Fruit fly (Drosophila melanogaster) Kc167 (cell line): ENCODE measurements around the gene CG11698.

ENCODE experiments used
- Myc ChIP-seq: fragments of >200 bp; optimal IDR thresholded peaks from 2 replicates; lab custom pipeline; 2017; ENCODE audit warnings: missing external identifiers
- Sin3A ChIP-seq: fragments of >200 bp; optimal IDR thresholded peaks from 2 replicates; lab custom pipeline; 2018; ENCODE audit warnings: missing external identifiers
- h ChIP-seq: fragments of >200 bp; optimal IDR thresholded peaks from 3 replicates; lab custom pipeline; 2018; ENCODE audit warnings: missing external identifiers
- insv ChIP-seq: fragments of >200 bp; optimal IDR thresholded peaks from 3 replicates; lab custom pipeline; 2018; ENCODE audit warnings: missing external identifiers
- psq ChIP-seq: fragments of >200 bp; optimal IDR thresholded peaks from 2 replicates; lab custom pipeline; 2017; ENCODE audit warnings: missing external identifiers
- ttk ChIP-seq: sonication (Bioruptor generic); optimal IDR thresholded peaks from 2 replicates; lab custom pipeline; 2017; ENCODE audit warnings: missing external identifiers

Gene CG11698

DNA sequence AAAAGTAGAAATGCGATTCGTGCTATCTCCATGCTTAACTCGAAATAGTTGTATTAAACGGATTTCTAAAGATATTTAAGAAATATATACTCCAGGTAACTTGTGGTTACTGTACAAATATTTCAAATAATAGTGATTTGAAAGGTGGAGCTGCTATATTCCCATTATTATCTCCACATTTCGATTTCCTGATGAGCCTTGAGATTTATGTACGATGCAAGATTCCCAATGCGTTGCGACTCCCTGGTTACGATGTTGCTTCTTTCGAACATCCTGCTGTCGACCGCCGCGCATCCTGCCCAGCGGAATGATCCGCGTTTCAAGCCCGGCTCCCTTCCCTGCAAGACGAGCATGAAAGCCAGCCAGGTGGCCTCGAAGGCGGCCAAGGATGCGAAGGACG, at the start of gene CG11698, which contains the start of gene CG11694:
Gene CG11698 (plus strand): TSS at position 152 of the 400 bp plus-strand sequence.
Gene CG11694 (minus strand): TSS at position 101 of the 400 bp plus-strand sequence.
- TF ChIP-seq h (lab: Kevin White, UChicago) = no peak
- TF ChIP-seq insv (lab: Kevin White, UChicago) = no peak
- TF ChIP-seq psq (lab: Kevin White, UChicago) = no peak
- TF ChIP-seq ttk (lab: Kevin White, UChicago) = no peak
- TF ChIP-seq Myc = no peak
- TF ChIP-seq Sin3A (lab: Kevin White, UChicago) = no peak

dm6 chr3R:8264302-8265080, 47.5 kb upstream of the CG11698 start, which contains the start of the genes RPA1 and Mcm2:
Gene RPA1 (minus strand): TSS chr3R:8264451.
Gene Mcm2 (plus strand): TSS chr3R:8264970.
- no peak for TF ChIP-seq Myc
- TF ChIP-seq ttk (lab: Kevin White, UChicago) = no peak
- no peak for TF ChIP-seq Sin3A (lab: Kevin White, UChicago)
- no peak for TF ChIP-seq h (lab: Kevin White, UChicago)
- no peak for TF ChIP-seq psq (lab: Kevin White, UChicago)
- no peak for TF ChIP-seq insv (lab: Kevin White, UChicago)

dm6 chr3R:8269740-8270139, 42.2 kb upstream of the CG11698 start, which contains the start of gene CG9630:
Gene CG9630 (minus strand): TSS chr3R:8269896.
- TF ChIP-seq psq (lab: Kevin White, UChicago) = no peak
- no peak for TF ChIP-seq h (lab: Kevin White, UChicago)
- TF ChIP-seq insv (lab: Kevin White, UChicago) = no peak
- TF ChIP-seq Myc = no peak
- TF ChIP-seq ttk (lab: Kevin White, UChicago) = no peak
- no peak for TF ChIP-seq Sin3A (lab: Kevin White, UChicago)

DNA sequence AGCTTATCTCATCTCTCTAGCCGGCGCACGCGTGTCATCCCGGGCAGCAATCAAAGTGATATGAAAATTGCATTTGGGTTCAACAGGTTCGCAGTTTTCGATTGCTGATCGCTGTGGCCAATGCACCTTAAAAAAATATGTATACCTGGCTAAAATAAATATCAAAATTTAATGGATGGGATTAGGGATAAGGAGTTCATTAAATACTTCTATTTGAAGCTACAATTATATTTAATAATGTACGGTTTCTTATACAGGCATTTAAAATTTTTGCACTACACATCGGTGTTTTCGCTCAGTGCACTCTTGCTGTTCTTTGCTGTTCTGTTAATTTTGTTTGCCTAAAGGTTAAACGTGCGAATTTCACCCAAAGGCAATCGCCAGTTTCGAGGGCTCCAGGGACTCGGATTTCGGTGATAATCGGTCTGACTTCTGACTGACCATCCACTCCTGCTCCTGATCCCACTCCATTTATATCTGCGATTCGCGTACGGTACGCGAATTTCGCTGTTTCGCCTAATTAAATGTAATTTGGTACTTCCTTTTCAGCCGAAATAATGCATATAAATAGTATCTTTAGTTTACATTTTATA, 39.3 kb upstream of the CG11698 start:
- no peak for TF ChIP-seq psq (lab: Kevin White, UChicago)
- TF ChIP-seq Myc = no peak
- TF ChIP-seq ttk (lab: Kevin White, UChicago) = no peak
- TF ChIP-seq h (lab: Kevin White, UChicago) = no peak

- TF ChIP-seq Sin3A (lab: Kevin White, UChicago) = no peak
- TF ChIP-seq psq (lab: Kevin White, UChicago) = no peak
- no peak for TF ChIP-seq ttk (lab: Kevin White, UChicago)
- TF ChIP-seq Myc = no peak
- TF ChIP-seq h (lab: Kevin White, UChicago) = no peak
- TF ChIP-seq insv (lab: Kevin White, UChicago) = no peak
These were observed 37.0 kb upstream of the CG11698 start for dm6 chr3R:8275031-8275430.

dm6 chr3R:8277494-8278293, 34.3 kb upstream of the CG11698 start, which contains the start of gene ato:
Gene ato (plus strand): TSS chr3R:8278052.
- TF ChIP-seq ttk (lab: Kevin White, UChicago) (no peak), psq (lab: Kevin White, UChicago) (no peak), h (lab: Kevin White, UChicago) (no peak), Myc (no peak), Sin3A (lab: Kevin White, UChicago) (no peak), insv (lab: Kevin White, UChicago) (no peak)

- no peak for TF ChIP-seq psq (lab: Kevin White, UChicago)
- TF ChIP-seq Myc = no peak
- no peak for TF ChIP-seq insv (lab: Kevin White, UChicago)
- no peak for TF ChIP-seq h (lab: Kevin White, UChicago)
- no peak for TF ChIP-seq ttk (lab: Kevin White, UChicago)
- TF ChIP-seq Sin3A (lab: Kevin White, UChicago) = no peak
These were observed 32.0 kb upstream of the CG11698 start for dm6 chr3R:8279970-8280369.

DNA sequence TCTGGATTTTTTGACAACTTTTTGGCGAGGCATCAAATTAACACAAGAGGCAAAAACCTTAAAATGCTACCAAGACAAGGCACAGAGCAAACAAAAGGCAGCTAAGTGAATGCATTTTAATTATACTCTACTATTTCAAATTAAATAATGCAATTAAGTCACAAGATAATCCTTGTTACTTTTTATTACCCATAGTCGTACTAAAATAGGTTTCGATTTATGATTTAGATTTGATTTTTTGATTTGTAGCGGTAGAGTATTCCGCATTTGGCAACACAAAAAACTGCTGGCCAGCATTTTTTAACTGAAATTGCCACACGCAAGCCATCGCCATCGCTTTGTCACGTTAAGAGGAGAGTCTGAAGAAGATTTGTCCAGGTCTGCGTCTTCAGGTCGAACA, 29.3 kb upstream of the CG11698 start:
- TF ChIP-seq psq (lab: Kevin White, UChicago) = no peak
- TF ChIP-seq insv (lab: Kevin White, UChicago) = no peak
- no peak for TF ChIP-seq Myc
- TF ChIP-seq h (lab: Kevin White, UChicago) = no peak
- TF ChIP-seq Sin3A (lab: Kevin White, UChicago) = no peak
- TF ChIP-seq ttk (lab: Kevin White, UChicago) = no peak

dm6 chr3R:8284234-8284633, 27.8 kb upstream of the CG11698 start:
- no peak for TF ChIP-seq ttk (lab: Kevin White, UChicago)
- no peak for TF ChIP-seq h (lab: Kevin White, UChicago)
- TF ChIP-seq psq (lab: Kevin White, UChicago) = no peak
- no peak for TF ChIP-seq Myc
- TF ChIP-seq Sin3A (lab: Kevin White, UChicago) = no peak
- no peak for TF ChIP-seq insv (lab: Kevin White, UChicago)

DNA sequence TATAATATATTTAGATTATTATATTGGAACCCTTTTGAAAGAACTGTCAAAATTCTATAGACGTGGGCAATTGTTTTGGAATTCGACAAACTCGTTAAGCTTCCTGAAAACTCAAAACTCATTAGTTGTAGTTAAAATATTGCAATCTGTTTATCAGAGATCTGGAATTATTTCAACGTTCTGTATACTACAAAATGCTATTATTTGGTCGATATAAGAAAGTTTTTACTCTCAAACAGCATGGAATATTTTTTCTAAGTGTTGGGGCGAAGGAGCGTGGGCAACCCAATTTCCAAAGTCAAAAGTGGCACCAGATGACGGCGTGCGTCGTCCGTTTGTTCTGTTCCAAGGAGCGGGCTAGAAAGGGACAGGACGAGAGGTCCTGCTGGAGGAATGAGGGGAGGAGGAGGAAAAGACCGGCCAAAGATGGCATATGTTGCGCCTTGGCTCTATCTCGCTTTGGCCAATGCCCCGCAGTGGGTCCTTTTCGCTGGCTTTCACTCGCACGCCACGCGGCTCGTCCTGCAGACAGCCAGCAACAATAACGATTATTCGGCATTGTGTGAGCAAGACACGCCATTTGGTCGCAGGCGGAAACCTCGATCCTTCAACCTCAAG, 26.2 kb upstream of the CG11698 start:
- TF ChIP-seq Myc (no peak), ttk (lab: Kevin White, UChicago) (no peak), h (lab: Kevin White, UChicago) (no peak), Sin3A (lab: Kevin White, UChicago) (no peak), psq (lab: Kevin White, UChicago) (no peak), insv (lab: Kevin White, UChicago) (no peak)
